Worm (Caenorhabditis elegans) whole organism, early embryonic: ENCODE results near the gene lin-52.
A peak's percentile ranks its signal among the peaks of the same experiment; 100 is the strongest.

ENCODE experiments used
- B0310.2 ChIP-seq: sonication (generic microtip); optimal IDR thresholded peaks from 2 replicates; lab custom pipeline; 2016; ENCODE audit warnings: mild to moderate bottlenecking, missing genetic modification characterization, missing compliant biosample characterization
- ama-1 ChIP-seq: fragments of 150-350 bp; optimal IDR thresholded peaks from 2 replicates; lab custom pipeline; 2014
- ceh-36 ChIP-seq: sonication (generic microtip); optimal IDR thresholded peaks from 2 replicates; lab custom pipeline; 2016; ENCODE audit warnings: missing genetic modification characterization, inconsistent platforms, missing compliant biosample characterization
- hnd-1 ChIP-seq: sonication (generic microtip); optimal IDR thresholded peaks from 2 replicates; lab custom pipeline; 2016; ENCODE audit warnings: missing genetic modification characterization, missing compliant biosample characterization
- tbx-11 ChIP-seq: fragments of 200-800 bp; sonication (Bioruptor generic); IDR thresholded peaks from 2 replicates; pipeline ENCODE4 v1.3.6; 2022; ENCODE audit warnings: missing genetic modification characterization, missing compliant biosample characterization

DNA sequence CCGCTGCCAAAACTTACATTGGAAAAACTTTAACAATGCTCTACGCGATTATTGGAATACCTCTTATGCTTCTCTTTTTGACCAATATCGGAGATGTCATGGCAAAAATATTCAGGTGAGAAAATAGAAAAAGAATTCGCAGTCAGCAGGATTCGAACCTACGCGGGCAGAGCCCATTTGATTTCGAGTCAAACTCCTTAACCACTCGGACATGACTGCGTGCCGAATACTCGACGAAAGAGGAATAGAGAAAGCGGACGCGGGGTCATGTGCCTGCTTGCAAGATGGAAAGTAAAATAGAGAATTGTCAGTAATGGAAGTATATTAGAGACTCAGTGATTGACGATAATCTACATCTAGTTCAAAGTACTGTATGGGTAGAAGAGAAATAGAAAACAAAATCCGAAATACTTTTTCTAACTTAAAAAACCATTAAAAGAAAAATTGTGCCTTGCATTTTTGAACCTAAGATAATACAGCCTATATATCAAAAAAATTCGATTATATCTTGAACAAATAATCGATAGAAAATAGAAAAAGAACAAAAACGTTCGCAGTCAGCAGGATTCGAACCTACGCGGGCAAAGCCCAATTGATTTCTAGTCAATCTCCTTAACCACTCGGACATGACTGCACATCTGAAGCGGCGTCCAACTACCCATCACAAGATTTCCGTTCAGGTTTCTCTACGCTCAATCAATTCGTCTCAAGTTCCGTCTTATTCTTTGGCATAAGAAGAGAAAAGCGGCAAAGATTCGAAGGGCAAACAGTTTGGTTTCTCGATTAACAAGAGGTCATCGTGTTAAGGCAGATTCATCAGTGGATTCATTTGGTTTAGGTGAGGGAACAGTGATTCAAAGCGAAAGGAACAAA is 37.2 kb upstream of the lin-52 start:
- TF ChIP-seq ama-1 (lab: Kevin White, UChicago) (no peak), ceh-36 (peak; percentile 86), tbx-11 (GFP tag; lab: Robert Waterston, UW) (peak; percentile 93), B0310.2 (tag; lab: Kevin White, UChicago) (peak; percentile 83), hnd-1 (tag; lab: Kevin White, UChicago) (peak; percentile 77)
